Fruit fly (Drosophila melanogaster) whole organism: ENCODE measurements around the gene CG34282.

ENCODE experiments used
- CG8478 ChIP-seq: fragments of >200 bp; optimal IDR thresholded peaks from 2 replicates; lab custom pipeline; 2018; ENCODE audit warnings: inconsistent platforms
- usp ChIP-seq: fragments of >200 bp; optimal IDR thresholded peaks from 2 replicates; lab custom pipeline; 2017; ENCODE audit warnings: missing biosample characterization, missing genetic modification characterization, mixed read lengths

dm6 chr3R:18738086-18738485 is 43.0 kb downstream of the CG34282 start:
- TF ChIP-seq usp (GFP tag; lab: Kevin White, UChicago) (no peak), CG8478 (lab: Kevin White, UChicago) (no peak)
